Fruit fly (Drosophila melanogaster): ENCODE results near the gene Oseg5.

DNA sequence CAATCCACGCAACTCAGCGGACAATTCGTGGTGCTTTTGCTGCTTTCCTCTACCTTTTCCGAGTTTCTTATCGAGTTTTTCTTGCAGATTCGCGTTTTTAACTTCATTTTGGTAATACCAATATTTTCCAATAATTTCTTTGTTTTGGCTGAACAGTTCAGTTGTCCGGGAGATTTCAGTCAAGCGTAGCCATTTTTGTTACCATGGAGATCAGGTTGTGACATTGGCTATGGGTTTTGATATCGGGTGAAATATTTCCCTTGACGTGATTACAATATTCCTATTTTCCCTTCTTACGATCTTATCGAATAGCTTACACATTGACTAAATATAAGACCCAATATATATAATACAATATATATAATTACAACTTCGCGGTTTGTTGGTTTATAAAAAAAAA, at the start of gene Oseg5:
- no peak for TF ChIP-seq CG14655 (GFP tag; optimal IDR thresholded peaks at IDR 0.05)
- TF ChIP-seq D1 (tag; optimal IDR thresholded peaks at IDR 0.05): no peak
- TF ChIP-seq CG12605 (GFP tag; IDR thresholded peaks at IDR 0.05): no peak
- TF ChIP-seq gl (tag; optimal IDR thresholded peaks at IDR 0.05): no peak
- no peak for TF ChIP-seq Ets98B (GFP tag; IDR thresholded peaks at IDR 0.05)
- no peak for TF ChIP-seq Pif1A (GFP tag; optimal IDR thresholded peaks at IDR 0.05)
- no peak for TF ChIP-seq CG8301 (tag; optimal IDR thresholded peaks at IDR 0.05)
- no peak for TF ChIP-seq CG15710 (tag; optimal IDR thresholded peaks at IDR 0.05)
